Fruit fly (Drosophila melanogaster) whole organism, embryonic: Measurements from ENCODE around the gene CG8051.

Source experiments
- CG12769 ChIP-seq: fragments of 200-800 bp; sonication (Bioruptor generic); optimal IDR thresholded peaks from 2 replicates; lab custom pipeline; 2019; ENCODE audit warnings: missing biosample characterization, mild to moderate bottlenecking, missing genetic modification characterization, moderate library complexity
- CG6854 ChIP-seq: fragments of 200-800 bp; sonication (Bioruptor generic); optimal IDR thresholded peaks from 3 replicates; lab custom pipeline; 2017; ENCODE audit warnings: missing biosample characterization, mild to moderate bottlenecking, missing genetic modification characterization
- Ptx1 ChIP-seq: fragments of 200-800 bp; sonication (Bioruptor generic); IDR thresholded peaks from 2 replicates; pipeline ENCODE4 v1.3.6; 2022; ENCODE audit warnings: missing biosample characterization, missing genetic modification characterization
- nom ChIP-seq: fragments of 200-800 bp; sonication (Bioruptor generic); optimal IDR thresholded peaks from 2 replicates; lab custom pipeline; 2017; ENCODE audit warnings: missing biosample characterization, missing genetic modification characterization, mild to moderate bottlenecking, moderate library complexity, missing genetic modification reagents

DNA sequence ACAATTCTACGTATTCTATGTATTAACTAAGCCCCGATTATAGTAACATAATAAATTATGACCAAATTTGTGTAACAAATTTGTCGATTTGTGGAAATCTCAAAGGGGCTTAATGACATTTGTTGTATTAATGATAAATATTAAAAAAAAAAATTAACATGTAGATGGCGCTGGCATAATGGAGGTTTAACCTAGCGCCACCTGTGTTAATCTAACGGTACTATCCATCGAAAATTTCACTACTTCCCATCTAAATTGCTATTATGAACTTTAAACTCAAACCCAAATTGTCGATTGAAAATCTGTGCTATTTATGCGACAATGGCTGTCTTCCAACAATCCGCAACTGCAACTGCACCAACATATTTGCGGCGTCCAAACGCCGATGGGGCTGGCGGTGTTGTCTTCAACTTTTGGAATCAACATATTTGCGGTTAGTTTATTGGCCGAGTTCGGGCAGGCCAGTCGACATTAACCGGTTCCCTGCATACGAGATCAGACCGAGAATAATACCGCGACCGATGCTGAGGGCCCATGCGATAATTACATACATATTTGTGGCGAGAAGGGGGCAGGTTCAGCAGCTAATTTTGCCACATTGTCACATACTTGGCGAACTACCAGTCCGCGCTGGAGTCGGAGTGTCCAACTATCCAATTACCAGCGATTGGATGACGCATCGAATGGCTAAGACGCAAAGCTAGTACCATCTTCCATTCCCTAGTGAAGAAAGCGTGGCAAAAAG lies 18.2 kb upstream of the CG8051 start:
- TF ChIP-seq nom (GFP tag; lab: Kevin White, UChicago) (no peak), CG12769 (tag; lab: Kevin White, UChicago) (no peak), Ptx1 (GFP tag; lab: Robert Waterston, UW) (no peak), CG6854 (GFP tag; lab: Kevin White, UChicago) (no peak)
